Fruit fly (Drosophila melanogaster) whole organism, embryonic: ENCODE measurements around the gene CG33110.

ENCODE experiments used
- CG11398 ChIP-seq: fragments of 200-800 bp; sonication (Bioruptor generic); optimal IDR thresholded peaks from 2 replicates; lab custom pipeline; 2016; ENCODE audit warnings: missing biosample characterization, missing genetic modification characterization
- CG34224 ChIP-seq: fragments of 200-800 bp; sonication (Bioruptor generic); IDR thresholded peaks from 3 replicates; pipeline ENCODE4 v1.3.6; 2022; ENCODE audit warnings: missing biosample characterization, missing genetic modification characterization; ENCODE audit not compliant: partially characterized antibody
- CG4282 ChIP-seq: fragments of 200-800 bp; sonication (Bioruptor generic); optimal IDR thresholded peaks from 2 replicates; lab custom pipeline; 2016; ENCODE audit warnings: missing biosample characterization, missing genetic modification characterization
- CG7372 ChIP-seq: fragments of 200-800 bp; sonication (Bioruptor generic); IDR thresholded peaks from 2 replicates; pipeline ENCODE4 v1.3.6; 2022; ENCODE audit warnings: missing biosample characterization, missing genetic modification characterization
- CG8765 ChIP-seq: fragments of 200-800 bp; sonication (Bioruptor generic); IDR thresholded peaks from 2 replicates; pipeline ENCODE4 v1.3.6; 2022; ENCODE audit warnings: missing biosample characterization, missing genetic modification characterization
- Dip3 ChIP-seq: fragments of 200-800 bp; sonication (Bioruptor generic); optimal IDR thresholded peaks from 3 replicates; lab custom pipeline; 2016; ENCODE audit warnings: missing biosample characterization, missing genetic modification characterization
- Dll ChIP-seq: fragments of 200-800 bp; sonication (Bioruptor generic); IDR thresholded peaks from 4 replicates; pipeline ENCODE4 v1.3.6; 2022; ENCODE audit warnings: missing biosample characterization, missing genetic modification characterization; ENCODE audit not compliant: partially characterized antibody
- MESR4 ChIP-seq: fragments of 200-800 bp; sonication (Bioruptor generic); optimal IDR thresholded peaks from 2 replicates; lab custom pipeline; 2018; ENCODE audit warnings: missing biosample characterization, mild to moderate bottlenecking, missing genetic modification characterization, moderate library complexity
- eyg ChIP-seq: fragments of 200-800 bp; sonication (Bioruptor generic); optimal IDR thresholded peaks from 3 replicates; lab custom pipeline; 2016; ENCODE audit warnings: missing biosample characterization, missing genetic modification characterization
- hth ChIP-seq: fragments of >200 bp; optimal IDR thresholded peaks from 2 replicates; lab custom pipeline; 2017; ENCODE audit warnings: inconsistent platforms
- insv ChIP-seq, 2 experiments: fragments of 200-800 bp; sonication (Bioruptor generic); optimal IDR thresholded peaks; 3 replicates each; lab custom pipeline; 2016 to 2018; ENCODE audit warnings: missing biosample characterization in 2 of 2, missing genetic modification characterization in 2 of 2
- pan ChIP-seq, 4 experiments: fragments of >200 bp in 3 of 4; fragments of 200-800 bp in 1 of 4; sonication (Bioruptor generic) in 1 of 4; optimal IDR thresholded peaks in 3 of 4; IDR thresholded peaks in 1 of 4; 2 replicates each; pipeline versions ENCODE4 v1.3.6 to Lab custom; 2017 to 2022; ENCODE audit warnings: missing biosample characterization in 2 of 4, missing genetic modification characterization in 2 of 4, mixed read lengths in 1 of 4
- rib ChIP-seq: fragments of 200-800 bp; sonication (Bioruptor generic); IDR thresholded peaks from 2 replicates; pipeline ENCODE4 v1.3.6; 2022; ENCODE audit warnings: missing biosample characterization, missing genetic modification characterization
- wor ChIP-seq: fragments of 200-800 bp; sonication (Bioruptor generic); IDR thresholded peaks from 2 replicates; pipeline ENCODE4 v1.3.6; 2022; ENCODE audit warnings: missing biosample characterization, missing genetic modification characterization

- no peak for TF ChIP-seq Dip3 (GFP tag; lab: Kevin White, UChicago)
- TF ChIP-seq Dll (GFP tag; lab: Robert Waterston, UW), result no peak
- no peak for TF ChIP-seq wor
- no peak for TF ChIP-seq eyg (GFP tag; lab: Kevin White, UChicago)
- no peak for TF ChIP-seq CG4282
- TF ChIP-seq CG34224 (GFP tag; lab: Robert Waterston, UW), result no peak
- no peak for TF ChIP-seq CG11398 (GFP tag; lab: Kevin White, UChicago)
- TF ChIP-seq pan (optimal IDR thresholded peaks at IDR 0.05; lab: Kevin White, UChicago), result no peak
- peak in 1 of 2 experiments; percentile 21 for TF ChIP-seq pan (GFP tag; optimal IDR thresholded peaks at IDR 0.05 in 1 of 2, IDR thresholded peaks at IDR 0.05 in 1 of 2)
- TF ChIP-seq CG7372 (GFP tag; lab: Robert Waterston, UW), result no peak
- TF ChIP-seq insv (GFP tag; optimal IDR thresholded peaks at IDR 0.05; lab: Kevin White, UChicago), result no peak
- TF ChIP-seq CG8765, result no peak
- no peak for TF ChIP-seq rib (GFP tag; lab: Robert Waterston, UW)
- TF ChIP-seq MESR4 (GFP tag; lab: Kevin White, UChicago), result no peak
- no peak for TF ChIP-seq hth (lab: Kevin White, UChicago)
These were observed 31.1 kb upstream of the CG33110 start for dm6 chr3R:22538877-22539276.
